Fruit fly (Drosophila melanogaster): ENCODE results near the gene Or65b.

Gene Or65b

DNA sequence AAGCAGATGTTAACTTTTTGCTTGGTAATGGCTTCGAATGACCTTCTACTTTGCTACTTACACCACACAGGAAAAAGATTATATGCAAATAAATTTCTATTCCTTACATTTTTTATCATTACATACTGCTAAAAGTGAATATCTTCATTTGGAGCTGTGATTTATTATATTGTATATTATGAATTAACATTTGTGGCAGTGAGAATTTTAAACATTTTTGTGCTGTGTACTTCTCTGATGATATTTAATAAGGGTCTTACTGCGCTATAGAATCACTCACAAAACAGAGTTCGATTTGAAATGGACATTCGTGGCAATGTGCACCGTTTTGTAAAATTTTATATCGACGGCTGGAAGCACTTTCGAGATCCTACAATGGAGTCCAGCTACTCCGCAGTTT is 1.9 kb downstream of the Or65b start, which contains the start of gene Or65c:
Gene Or65c, plus strand, starts transcription at position 301 of the 400 bp plus-strand sequence.
- TF ChIP-seq Pif1B (GFP tag; optimal IDR thresholded peaks at IDR 0.05) = no peak
- no peak for TF ChIP-seq CG17806 (tag; optimal IDR thresholded peaks at IDR 0.05)
- TF ChIP-seq CG14655 (GFP tag; optimal IDR thresholded peaks at IDR 0.05) = no peak
- no peak for TF ChIP-seq CG4496 (GFP tag; IDR thresholded peaks at IDR 0.05)
- no peak for TF ChIP-seq CG13204 (GFP tag; optimal IDR thresholded peaks at IDR 0.05)
- no peak for TF ChIP-seq fd96Ca (GFP tag; IDR thresholded peaks at IDR 0.05)
- TF ChIP-seq D1 (tag; optimal IDR thresholded peaks at IDR 0.05) = no peak
- TF ChIP-seq Pif1A (GFP tag; optimal IDR thresholded peaks at IDR 0.05) = no peak
- no peak for TF ChIP-seq CG8301 (tag; optimal IDR thresholded peaks at IDR 0.05)
- no peak for TF ChIP-seq CG10348 (GFP tag; IDR thresholded peaks at IDR 0.05)
- no peak for TF ChIP-seq Ets98B (GFP tag; IDR thresholded peaks at IDR 0.05)
- no peak for TF ChIP-seq CG34367 (tag; optimal IDR thresholded peaks at IDR 0.05)
- TF ChIP-seq EcR (GFP tag; optimal IDR thresholded peaks at IDR 0.05) = no peak
- no peak for TF ChIP-seq gl (tag; optimal IDR thresholded peaks at IDR 0.05)

DNA sequence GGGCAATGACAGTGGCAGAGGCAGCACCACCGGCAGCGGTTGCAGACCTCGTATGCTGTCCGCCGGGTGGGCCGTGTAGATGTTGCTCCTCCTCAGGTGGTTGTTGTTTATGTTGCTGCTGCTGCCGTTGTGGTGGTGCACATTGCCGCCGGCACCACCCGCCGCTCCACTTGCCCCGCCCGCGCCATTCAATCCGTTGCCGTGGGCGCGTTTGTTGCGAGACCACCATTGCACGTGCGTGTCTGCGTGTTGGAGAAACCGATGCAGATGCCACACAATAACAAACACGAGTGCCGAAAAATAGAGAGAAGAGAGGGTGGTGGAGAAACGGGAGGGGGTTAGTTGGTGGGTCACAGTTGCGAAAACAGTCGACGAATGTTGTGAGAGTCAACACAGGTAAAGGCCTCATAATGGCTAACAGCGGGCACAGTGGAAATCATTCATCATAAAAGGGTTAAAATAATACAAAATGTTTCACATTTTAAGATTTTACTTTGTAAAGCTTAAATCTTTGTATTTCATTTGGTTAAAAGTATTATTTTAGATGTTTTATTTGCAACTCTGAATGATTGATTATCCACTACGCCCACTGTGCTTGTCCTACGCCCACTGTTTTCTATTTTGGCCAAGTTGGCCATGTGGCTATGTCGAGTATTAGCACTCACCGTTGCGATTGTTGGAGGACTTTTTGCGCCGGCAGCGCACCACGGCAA is 6.1 kb downstream of the Or65b start:
- TF ChIP-seq CG8301 (tag; optimal IDR thresholded peaks at IDR 0.05) (peak; percentile 49), EcR (GFP tag; optimal IDR thresholded peaks at IDR 0.05) (no peak), Pif1B (GFP tag; optimal IDR thresholded peaks at IDR 0.05) (peak; percentile 7), gl (tag; optimal IDR thresholded peaks at IDR 0.05) (no peak), CG34367 (tag; optimal IDR thresholded peaks at IDR 0.05) (no peak), rn (GFP tag; IDR thresholded peaks at IDR 0.05) (peak; percentile 20; the same call in 1 of the 2 replicates), CG4496 (GFP tag; IDR thresholded peaks at IDR 0.05) (peak; percentile 69; the same call in 2 of the 3 replicates), Ets98B (GFP tag; IDR thresholded peaks at IDR 0.05) (peak; percentile 55), CG32121 (GFP tag; IDR thresholded peaks at IDR 0.05) (peak; percentile 48; the same call in 1 of the 2 replicates), Snoo (tag; optimal IDR thresholded peaks at IDR 0.05) (no peak), CG12605 (GFP tag; IDR thresholded peaks at IDR 0.05) (0 out of 2 replicates have a peak, but pooled peaks have one; percentile 19), Pif1A (GFP tag; optimal IDR thresholded peaks at IDR 0.05) (peak; percentile 27), CG9948 (tag; optimal IDR thresholded peaks at IDR 0.05) (peak; percentile 42), CG10348 (GFP tag; IDR thresholded peaks at IDR 0.05) (no peak), fd96Ca (GFP tag; IDR thresholded peaks at IDR 0.05) (peak; percentile 68), CG17806 (tag; optimal IDR thresholded peaks at IDR 0.05) (peak; percentile 37), CG8159 (tag; optimal IDR thresholded peaks at IDR 0.05) (peak; percentile 30), CG15710 (tag; optimal IDR thresholded peaks at IDR 0.05) (no peak), CG14655 (GFP tag; optimal IDR thresholded peaks at IDR 0.05) (peak; percentile 62), CG13204 (GFP tag; optimal IDR thresholded peaks at IDR 0.05) (peak; percentile 31), D1 (tag; optimal IDR thresholded peaks at IDR 0.05) (no peak)

DNA sequence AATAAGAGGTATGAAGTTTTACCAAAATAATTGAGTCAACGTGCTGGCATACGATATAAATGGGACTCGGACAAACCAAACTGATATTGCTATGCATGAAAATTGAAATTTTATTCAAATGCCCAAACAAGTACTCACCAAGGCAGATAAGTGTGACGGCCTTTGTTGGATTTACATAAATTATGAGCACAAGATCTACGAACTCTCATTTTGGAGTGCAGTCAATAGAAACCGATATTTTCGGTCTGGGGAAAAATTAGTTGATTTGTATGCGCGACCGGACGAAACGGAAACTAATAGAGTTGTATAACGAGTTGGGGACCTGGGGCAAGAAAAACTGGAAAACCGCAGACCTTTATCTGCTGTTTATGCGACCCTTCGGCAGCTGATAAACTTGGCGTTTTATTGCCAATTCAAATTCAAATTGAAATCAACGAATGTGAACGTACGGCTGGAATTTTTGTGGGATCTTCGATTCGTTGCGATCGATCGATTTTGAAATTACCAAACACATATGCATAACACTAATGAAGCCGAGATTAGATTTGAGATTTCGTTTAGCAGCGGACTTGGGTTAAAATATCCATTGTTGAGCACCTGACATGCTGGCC is 10.9 kb downstream of the Or65b start:
- TF ChIP-seq CG13204 (GFP tag; optimal IDR thresholded peaks at IDR 0.05) (no peak), CG14655 (GFP tag; optimal IDR thresholded peaks at IDR 0.05) (no peak), CG34367 (tag; optimal IDR thresholded peaks at IDR 0.05) (no peak), CG8159 (tag; optimal IDR thresholded peaks at IDR 0.05) (no peak), CG8301 (tag; optimal IDR thresholded peaks at IDR 0.05) (no peak), CG32121 (GFP tag; IDR thresholded peaks at IDR 0.05) (no peak), CG15710 (tag; optimal IDR thresholded peaks at IDR 0.05) (no peak), fd96Ca (GFP tag; IDR thresholded peaks at IDR 0.05) (no peak), CG9948 (tag; optimal IDR thresholded peaks at IDR 0.05) (no peak), CG4496 (GFP tag; IDR thresholded peaks at IDR 0.05) (no peak), Pif1A (GFP tag; optimal IDR thresholded peaks at IDR 0.05) (no peak), CG17806 (tag; optimal IDR thresholded peaks at IDR 0.05) (no peak), rn (GFP tag; IDR thresholded peaks at IDR 0.05) (no peak)

DNA sequence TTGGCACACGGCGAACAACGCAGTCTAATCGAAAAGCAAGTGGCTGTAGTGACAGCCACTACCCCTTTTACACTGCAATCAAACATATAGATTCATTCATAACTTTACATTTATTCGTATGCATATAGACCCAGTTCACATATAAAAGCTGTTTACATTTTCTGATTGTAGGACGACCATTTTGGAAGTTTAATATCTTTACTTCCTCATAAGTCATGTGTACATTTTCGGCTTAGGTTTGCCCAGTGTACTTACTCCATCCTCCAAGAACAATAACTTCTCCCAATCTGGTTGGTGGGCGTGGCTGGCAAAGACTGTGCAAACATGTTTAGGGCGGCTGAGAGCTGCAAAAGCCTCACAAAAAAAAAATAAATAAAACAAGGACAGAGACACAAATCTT is 12.9 kb downstream of the Or65b start:
- TF ChIP-seq CG17806 (tag; optimal IDR thresholded peaks at IDR 0.05) = peak; percentile 39
- TF ChIP-seq fd96Ca (GFP tag; IDR thresholded peaks at IDR 0.05) = no peak
- TF ChIP-seq CG14655 (GFP tag; optimal IDR thresholded peaks at IDR 0.05) = peak; percentile 25
- no peak for TF ChIP-seq CG34367 (tag; optimal IDR thresholded peaks at IDR 0.05)
- TF ChIP-seq gl (tag; optimal IDR thresholded peaks at IDR 0.05) = no peak
- peak; percentile 22 for TF ChIP-seq CG8159 (tag; optimal IDR thresholded peaks at IDR 0.05)
- peak; percentile 8 for TF ChIP-seq CG8301 (tag; optimal IDR thresholded peaks at IDR 0.05)
- no peak for TF ChIP-seq Ets98B (GFP tag; IDR thresholded peaks at IDR 0.05)
- peak; percentile 19 for TF ChIP-seq CG9948 (tag; optimal IDR thresholded peaks at IDR 0.05)

DNA sequence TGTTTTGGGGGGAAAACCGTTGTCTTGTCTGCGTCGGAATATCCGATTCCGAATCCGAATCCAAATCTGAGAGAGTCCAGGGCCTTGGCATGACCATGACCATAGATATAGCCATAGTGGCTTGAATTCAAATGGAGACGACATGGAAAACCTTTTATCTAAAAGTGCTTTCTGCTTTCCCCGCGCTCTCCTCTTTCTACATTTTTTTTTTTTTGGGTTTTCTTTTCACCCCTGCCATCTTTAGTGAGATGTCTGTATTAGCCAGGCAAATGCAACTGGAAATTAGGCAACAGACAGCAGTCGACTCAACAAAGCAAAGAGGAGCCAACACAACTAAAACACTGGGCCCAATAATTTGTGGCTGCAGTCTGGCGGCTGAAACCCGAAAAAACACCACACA is 16.8 kb downstream of the Or65b start:
- TF ChIP-seq EcR (GFP tag; optimal IDR thresholded peaks at IDR 0.05) (no peak), CG10348 (GFP tag; IDR thresholded peaks at IDR 0.05) (no peak), CG17806 (tag; optimal IDR thresholded peaks at IDR 0.05) (no peak), CG8301 (tag; optimal IDR thresholded peaks at IDR 0.05) (no peak), CG13204 (GFP tag; optimal IDR thresholded peaks at IDR 0.05) (no peak), CG15710 (tag; optimal IDR thresholded peaks at IDR 0.05) (no peak), CG12605 (GFP tag; IDR thresholded peaks at IDR 0.05) (no peak), CG8159 (tag; optimal IDR thresholded peaks at IDR 0.05) (no peak), CG14655 (GFP tag; optimal IDR thresholded peaks at IDR 0.05) (no peak), gl (tag; optimal IDR thresholded peaks at IDR 0.05) (no peak), CG4496 (GFP tag; IDR thresholded peaks at IDR 0.05) (no peak), CG34367 (tag; optimal IDR thresholded peaks at IDR 0.05) (no peak), Snoo (tag; optimal IDR thresholded peaks at IDR 0.05) (no peak), rn (GFP tag; IDR thresholded peaks at IDR 0.05) (no peak)

All from whole organism, pupa.